Worm (Caenorhabditis elegans) whole organism, young adult: Measurements from ENCODE around the gene mct-6.

ENCODE experiments used
- C06A6.2 ChIP-seq: fragments of 200-800 bp; sonication (Bioruptor generic); conservative IDR thresholded peaks from 2 replicates; pipeline ENCODE4 v1.3.6; 2022; ENCODE audit warnings: missing genetic modification characterization, missing compliant biosample characterization
- F37B4.10 ChIP-seq: fragments of 200-800 bp; sonication (Bioruptor generic); IDR thresholded peaks from 2 replicates; pipeline ENCODE4 v1.3.6; 2022; ENCODE audit warnings: missing genetic modification characterization, missing compliant biosample characterization
- F39B2.1 ChIP-seq: fragments of 200-800 bp; sonication (Bioruptor generic); IDR thresholded peaks from 2 replicates; pipeline ENCODE4 v1.3.6; 2022; ENCODE audit warnings: missing genetic modification reagents, missing genetic modification characterization, missing compliant biosample characterization
- F49E8.2 ChIP-seq: sonication (generic microtip); optimal IDR thresholded peaks from 3 replicates; lab custom pipeline; 2017; ENCODE audit warnings: missing genetic modification characterization, mild to moderate bottlenecking, missing compliant biosample characterization, antibody characterized with exemption, moderate library complexity; ENCODE audit not compliant: insufficient read depth
- F57C9.4 ChIP-seq: sonication (generic microtip); optimal IDR thresholded peaks from 2 replicates; lab custom pipeline; 2017; ENCODE audit warnings: mild to moderate bottlenecking, missing genetic modification characterization, missing compliant biosample characterization
- Y56A3A.18 ChIP-seq: fragments of 200-800 bp; sonication (Bioruptor generic); IDR thresholded peaks from 2 replicates; pipeline ENCODE4 v1.3.6; 2022; ENCODE audit warnings: missing genetic modification reagents, missing genetic modification characterization, missing compliant biosample characterization
- akir-1 ChIP-seq: fragments of 200-800 bp; sonication (Bioruptor generic); optimal IDR thresholded peaks from 2 replicates; lab custom pipeline; 2018; ENCODE audit warnings: mild to moderate bottlenecking, missing genetic modification characterization, moderate library complexity, missing compliant biosample characterization
- aptf-2 ChIP-seq: fragments of 200-800 bp; sonication (Bioruptor generic); conservative IDR thresholded peaks from 2 replicates; pipeline ENCODE4 v1.3.6; 2022; ENCODE audit warnings: missing genetic modification reagents, missing genetic modification characterization, missing compliant biosample characterization
- attf-3 ChIP-seq: fragments of 200-800 bp; sonication (Bioruptor generic); conservative IDR thresholded peaks from 2 replicates; pipeline ENCODE4 v1.3.6; 2022; ENCODE audit warnings: missing genetic modification reagents, missing genetic modification characterization, missing compliant biosample characterization
- attf-5 ChIP-seq: fragments of 200-800 bp; sonication (Bioruptor generic); optimal IDR thresholded peaks from 2 replicates; lab custom pipeline; 2018; ENCODE audit warnings: mild to moderate bottlenecking, missing genetic modification characterization, missing compliant biosample characterization
- bed-2 ChIP-seq: fragments of 200-800 bp; sonication (Bioruptor generic); IDR thresholded peaks from 2 replicates; pipeline ENCODE4 v1.3.6; 2022; ENCODE audit warnings: missing genetic modification reagents, missing genetic modification characterization, missing compliant biosample characterization
- cebp-1 ChIP-seq, 2 experiments: fragments of 200-800 bp in 1 of 2; sonication (Bioruptor generic) in 1 of 2; sonication (generic microtip) in 1 of 2; IDR thresholded peaks in 1 of 2; optimal IDR thresholded peaks in 1 of 2; 2 replicates each; pipeline versions ENCODE4 v1.3.6 to Lab custom; 2017 to 2022; ENCODE audit warnings: missing compliant biosample characterization in 2 of 2, missing genetic modification characterization in 2 of 2, mild to moderate bottlenecking in 1 of 2, missing genetic modification reagents in 1 of 2, moderate library complexity in 1 of 2
- ceh-91 ChIP-seq: fragments of 200-800 bp; sonication (Bioruptor generic); IDR thresholded peaks from 2 replicates; pipeline ENCODE4 v1.3.6; 2022; ENCODE audit warnings: missing genetic modification reagents, missing genetic modification characterization, missing compliant biosample characterization
- chd-7 ChIP-seq: sonication (generic microtip); optimal IDR thresholded peaks from 2 replicates; lab custom pipeline; 2016; ENCODE audit warnings: mild to moderate bottlenecking, missing genetic modification characterization, moderate library complexity, missing compliant biosample characterization
- die-1 ChIP-seq: sonication (generic microtip); optimal IDR thresholded peaks from 2 replicates; lab custom pipeline; 2016; ENCODE audit warnings: missing genotype, mild to moderate bottlenecking, missing genetic modification characterization, missing compliant biosample characterization
- dox-1 ChIP-seq: fragments of 200-800 bp; sonication (Bioruptor generic); IDR thresholded peaks from 2 replicates; pipeline ENCODE4 v1.3.6; 2022; ENCODE audit warnings: missing genetic modification reagents, missing genetic modification characterization, missing compliant biosample characterization
- efl-1 ChIP-seq: fragments of 150-350 bp; optimal IDR thresholded peaks from 2 replicates; lab custom pipeline; 2014; ENCODE audit warnings: missing biosample characterization, missing genetic modification reagents, missing genetic modification characterization
- egl-18 ChIP-seq: fragments of 200-800 bp; sonication (Bioruptor generic); IDR thresholded peaks from 2 replicates; pipeline ENCODE4 v1.3.6; 2022; ENCODE audit warnings: missing genetic modification reagents, missing genetic modification characterization, missing compliant biosample characterization
- ekl-4 ChIP-seq: fragments of 200-800 bp; sonication (Bioruptor generic); IDR thresholded peaks from 2 replicates; pipeline ENCODE4 v1.3.6; 2022; ENCODE audit warnings: missing genetic modification reagents, missing genetic modification characterization, missing compliant biosample characterization
- hlh-12 ChIP-seq: sonication (generic microtip); optimal IDR thresholded peaks from 2 replicates; lab custom pipeline; 2016; ENCODE audit warnings: missing genetic modification characterization, missing compliant biosample characterization
- hlh-26 ChIP-seq: fragments of 200-800 bp; sonication (Bioruptor generic); conservative IDR thresholded peaks from 2 replicates; pipeline ENCODE4 v1.3.6; 2022; ENCODE audit warnings: missing genetic modification reagents, missing genetic modification characterization, missing compliant biosample characterization
- hrde-1 ChIP-seq: sonication (generic microtip); optimal IDR thresholded peaks from 2 replicates; lab custom pipeline; 2016; ENCODE audit warnings: missing genetic modification characterization, mild to moderate bottlenecking, missing compliant biosample characterization, moderate library complexity, missing genotype, missing genetic modification reagents, borderline replicate concordance
- let-526 ChIP-seq: fragments of 200-800 bp; sonication (Bioruptor generic); IDR thresholded peaks from 2 replicates; pipeline ENCODE4 v1.3.6; 2022; ENCODE audit warnings: missing genetic modification reagents, missing genetic modification characterization, missing compliant biosample characterization
- lin-35 ChIP-seq, 3 experiments: fragments of 150-350 bp in 2 of 3; sonication (generic microtip) in 1 of 3; optimal IDR thresholded peaks; 2 replicates each; lab custom pipeline; 2014 to 2018; ENCODE audit warnings: missing biosample characterization in 3 of 3, missing genetic modification characterization in 3 of 3, missing genetic modification reagents in 3 of 3
- lin-40 ChIP-seq: sonication (generic microtip); optimal IDR thresholded peaks from 2 replicates; lab custom pipeline; 2016; ENCODE audit warnings: missing genetic modification characterization, mild to moderate bottlenecking, missing compliant biosample characterization, missing genotype, missing genetic modification reagents
- lin-54 ChIP-seq: fragments of 200-800 bp; sonication (Bioruptor generic); optimal IDR thresholded peaks from 2 replicates; lab custom pipeline; 2018; ENCODE audit warnings: mild to moderate bottlenecking, missing genetic modification characterization, missing compliant biosample characterization
- lsl-1 ChIP-seq: fragments of 200-800 bp; sonication (Bioruptor generic); optimal IDR thresholded peaks from 2 replicates; lab custom pipeline; 2018; ENCODE audit warnings: mild to moderate bottlenecking, missing genetic modification characterization, moderate library complexity, missing compliant biosample characterization
- madf-3 ChIP-seq: fragments of 200-800 bp; sonication (Bioruptor generic); IDR thresholded peaks from 2 replicates; pipeline ENCODE4 v1.3.6; 2022; ENCODE audit warnings: missing genetic modification reagents, missing genetic modification characterization, missing compliant biosample characterization
- madf-6 ChIP-seq: fragments of 200-800 bp; sonication (Bioruptor generic); IDR thresholded peaks from 2 replicates; pipeline ENCODE4 v1.3.6; 2022; ENCODE audit warnings: missing genetic modification reagents, missing genetic modification characterization, missing compliant biosample characterization
- mel-28 ChIP-seq: sonication (generic microtip); optimal IDR thresholded peaks from 2 replicates; lab custom pipeline; 2016; ENCODE audit warnings: borderline replicate concordance, mild to moderate bottlenecking, missing genetic modification characterization, missing compliant biosample characterization
- mxl-1 ChIP-seq: sonication (generic microtip); optimal IDR thresholded peaks from 2 replicates; lab custom pipeline; 2016; ENCODE audit warnings: missing genetic modification characterization, missing compliant biosample characterization
- nfyb-1 ChIP-seq: fragments of 200-800 bp; sonication (Bioruptor generic); IDR thresholded peaks from 2 replicates; pipeline ENCODE4 v1.3.6; 2022; ENCODE audit warnings: missing genetic modification reagents, missing genetic modification characterization, missing compliant biosample characterization
- nhr-80 ChIP-seq: sonication (generic microtip); optimal IDR thresholded peaks from 2 replicates; lab custom pipeline; 2016; ENCODE audit warnings: missing genetic modification characterization, missing compliant biosample characterization
- pha-4 ChIP-seq: fragments of 150-350 bp; sonication (generic microtip); optimal IDR thresholded peaks from 2 replicates; lab custom pipeline; 2014; ENCODE audit warnings: missing biosample characterization, missing genetic modification reagents, missing genetic modification characterization
- sea-2 ChIP-seq: fragments of 200-800 bp; sonication (Bioruptor generic); IDR thresholded peaks from 2 replicates; pipeline ENCODE4 v1.3.6; 2022; ENCODE audit warnings: missing genetic modification characterization, missing compliant biosample characterization
- snpc-1.1 ChIP-seq: sonication (generic microtip); optimal IDR thresholded peaks from 2 replicates; lab custom pipeline; 2017; ENCODE audit warnings: missing genetic modification characterization, mild to moderate bottlenecking, missing compliant biosample characterization, antibody characterized with exemption, moderate library complexity, missing genotype, missing genetic modification reagents; ENCODE audit not compliant: insufficient read depth
- snpc-1.3 ChIP-seq: sonication (generic microtip); optimal IDR thresholded peaks from 2 replicates; lab custom pipeline; 2017; ENCODE audit warnings: missing genetic modification characterization, mild to moderate bottlenecking, missing compliant biosample characterization, antibody characterized with exemption, moderate library complexity, missing genotype, missing genetic modification reagents; ENCODE audit not compliant: insufficient read depth
- snpc-3.4 ChIP-seq: sonication (generic microtip); optimal IDR thresholded peaks from 2 replicates; lab custom pipeline; 2017; ENCODE audit warnings: missing genetic modification characterization, mild to moderate bottlenecking, missing compliant biosample characterization, antibody characterized with exemption, moderate library complexity, missing genotype, missing genetic modification reagents
- snpc-4 ChIP-seq, 5 experiments: fragments of 150-350 bp in 1 of 5; sonication (generic microtip) in 4 of 5; optimal IDR thresholded peaks; 2 replicates each; lab custom pipeline; 2014 to 2018; ENCODE audit warnings: missing genetic modification characterization in 5 of 5, missing biosample characterization in 3 of 5, antibody characterized with exemption in 2 of 5, mild to moderate bottlenecking in 2 of 5, missing compliant biosample characterization in 2 of 5, missing genotype in 2 of 5, moderate library complexity in 2 of 5, missing genetic modification reagents in 1 of 5
- sptf-2 ChIP-seq: fragments of 200-800 bp; sonication (Bioruptor generic); optimal IDR thresholded peaks from 2 replicates; lab custom pipeline; 2018; ENCODE audit warnings: mild to moderate bottlenecking, missing genetic modification characterization, missing compliant biosample characterization
- tlf-1 ChIP-seq: fragments of 200-800 bp; sonication (Bioruptor generic); optimal IDR thresholded peaks from 2 replicates; lab custom pipeline; 2018; ENCODE audit warnings: mild to moderate bottlenecking, missing genetic modification characterization, missing compliant biosample characterization
- unc-130 ChIP-seq: sonication (generic microtip); optimal IDR thresholded peaks from 2 replicates; lab custom pipeline; 2016; ENCODE audit warnings: missing genetic modification reagents, missing genetic modification characterization, missing compliant biosample characterization
- unc-62 ChIP-seq: fragments of 150-350 bp; optimal IDR thresholded peaks from 2 replicates; lab custom pipeline; 2014; ENCODE audit warnings: missing biosample characterization, missing genetic modification reagents, missing genetic modification characterization
- xnd-1 ChIP-seq: sonication (generic microtip); optimal IDR thresholded peaks from 2 replicates; lab custom pipeline; 2016; ENCODE audit warnings: missing genotype, missing genetic modification reagents, missing genetic modification characterization, missing compliant biosample characterization
- ztf-6 ChIP-seq: fragments of 200-800 bp; sonication (Bioruptor generic); IDR thresholded peaks from 2 replicates; pipeline ENCODE4 v1.3.6; 2022; ENCODE audit warnings: missing genetic modification reagents, missing genetic modification characterization, missing compliant biosample characterization

Gene mct-6

ce11 chrX:16729259-16729658 is 41.0 kb downstream of the mct-6 start, which contains the start of gene hda-4:
Gene hda-4 (plus strand): TSS chrX:16729559.
- TF ChIP-seq pha-4 (tag; lab: Kevin White, UChicago): no peak
- TF ChIP-seq ztf-6 (GFP tag; lab: Robert Waterston, UW): no peak
- no peak for TF ChIP-seq madf-6 (GFP tag; lab: Robert Waterston, UW)
- TF ChIP-seq Y56A3A.18 (GFP tag; lab: Robert Waterston, UW): no peak
- no peak for TF ChIP-seq sea-2 (GFP tag; lab: Robert Waterston, UW)
- TF ChIP-seq snpc-1.3 (tag; lab: Kevin White, UChicago): no peak
- TF ChIP-seq lin-35 (GFP tag; optimal IDR thresholded peaks at IDR 0.05; lab: Kevin White, UChicago): no peak
- TF ChIP-seq xnd-1: no peak
- no peak for TF ChIP-seq chd-7
- no peak for TF ChIP-seq bed-2 (GFP tag; lab: Robert Waterston, UW)
- TF ChIP-seq attf-3 (GFP tag; lab: Robert Waterston, UW): no peak
- TF ChIP-seq C06A6.2 (GFP tag; lab: Robert Waterston, UW): no peak
- TF ChIP-seq lin-40 (tag; lab: Kevin White, UChicago): no peak
- TF ChIP-seq nhr-80 (tag; lab: Kevin White, UChicago): no peak
- TF ChIP-seq F49E8.2 (tag; lab: Kevin White, UChicago): no peak
- TF ChIP-seq F39B2.1 (GFP tag; lab: Robert Waterston, UW): no peak

ce11 chrX:16726879-16727278 is 43.4 kb downstream of the mct-6 start:
- TF ChIP-seq ekl-4: peak; percentile 84
- peak; percentile 57 for TF ChIP-seq lin-54 (GFP tag; lab: Kevin White, UChicago)
- no peak for TF ChIP-seq efl-1 (GFP tag; lab: Kevin White, UChicago)
- TF ChIP-seq tlf-1: peak; percentile 52
- no peak for TF ChIP-seq unc-130
- peak; percentile 31 for TF ChIP-seq akir-1 (GFP tag; lab: Kevin White, UChicago)
- no peak for TF ChIP-seq snpc-3.4
- peak; percentile 86 for TF ChIP-seq let-526 (GFP tag; lab: Robert Waterston, UW)
- TF ChIP-seq hlh-26 (GFP tag; lab: Robert Waterston, UW): no peak
- peak; percentile 83 for TF ChIP-seq nfyb-1 (GFP tag; lab: Robert Waterston, UW)
- TF ChIP-seq dox-1 (GFP tag; lab: Robert Waterston, UW): peak; percentile 91
- no peak for TF ChIP-seq unc-62 (GFP tag; lab: Kevin White, UChicago)
- peak; percentile 65 for TF ChIP-seq die-1 (tag; lab: Kevin White, UChicago)
- TF ChIP-seq attf-5 (GFP tag; lab: Kevin White, UChicago): peak; percentile 85
- TF ChIP-seq F57C9.4: no peak
- peak; percentile 10 for TF ChIP-seq snpc-1.1
- TF ChIP-seq hlh-12: no peak
- no peak for TF ChIP-seq hrde-1 (tag; lab: Kevin White, UChicago)
- TF ChIP-seq aptf-2: 0 out of 2 replicates have a peak, but pooled peaks have one; percentile 21
- peak; percentile 91 for TF ChIP-seq chd-7
- TF ChIP-seq mxl-1 (tag; lab: Kevin White, UChicago): no peak
- TF ChIP-seq madf-3 (GFP tag; lab: Robert Waterston, UW): no peak
- TF ChIP-seq sptf-2 (GFP tag; lab: Kevin White, UChicago): no peak
- 0 out of 2 replicates have a peak, but pooled peaks have one; percentile 37 for TF ChIP-seq F37B4.10
- TF ChIP-seq lsl-1 (GFP tag; lab: Kevin White, UChicago): no peak
- 0 out of 2 replicates have a peak, but pooled peaks have one; percentile 24 for TF ChIP-seq ztf-6 (GFP tag; lab: Robert Waterston, UW)
- TF ChIP-seq F39B2.1 (GFP tag; lab: Robert Waterston, UW): no peak
- no peak for TF ChIP-seq mel-28 (tag; lab: Kevin White, UChicago)
- no peak; the same call in 1 of the 2 replicates for TF ChIP-seq ceh-91 (GFP tag; lab: Robert Waterston, UW)
- TF ChIP-seq egl-18 (GFP tag; lab: Robert Waterston, UW): 0 out of 2 replicates have a peak, but pooled peaks have one; percentile 55
- peak; percentile 67 for TF ChIP-seq cebp-1 (GFP tag; IDR thresholded peaks at IDR 0.05; lab: Robert Waterston, UW)
- TF ChIP-seq cebp-1 (tag; optimal IDR thresholded peaks at IDR 0.05; lab: Kevin White, UChicago): peak; percentile 89
- peak; percentile 16 for TF ChIP-seq snpc-4 (GFP tag; optimal IDR thresholded peaks at IDR 0.05; lab: Kevin White, UChicago)
- peak; percentile 59 to 78 (median 70) for TF ChIP-seq snpc-4 (tag; optimal IDR thresholded peaks at IDR 0.05; lab: Kevin White, UChicago)
